Worm (Caenorhabditis elegans) whole organism, mixed stage, embryonic: Measurements from ENCODE around the gene F07H5.7.

ENCODE experiments used
- ceh-83 ChIP-seq: fragments of 200-800 bp; sonication (Bioruptor generic); optimal IDR thresholded peaks from 2 replicates; lab custom pipeline; 2018; ENCODE audit warnings: mild to moderate bottlenecking, missing genetic modification characterization, missing compliant biosample characterization
- elt-1 ChIP-seq: sonication (generic microtip); optimal IDR thresholded peaks from 2 replicates; lab custom pipeline; 2017; ENCODE audit warnings: missing genetic modification characterization, mild to moderate bottlenecking, missing compliant biosample characterization, antibody characterized with exemption, moderate library complexity, borderline replicate concordance; ENCODE audit not compliant: insufficient read depth
- lsy-2 ChIP-seq: fragments of 150-350 bp; optimal IDR thresholded peaks from 2 replicates; lab custom pipeline; 2014; ENCODE audit warnings: missing biosample characterization, missing genetic modification characterization
- nhr-76 ChIP-seq: sonication (generic microtip); optimal IDR thresholded peaks from 2 replicates; lab custom pipeline; 2017; ENCODE audit warnings: missing biosample characterization, missing genetic modification characterization
- pha-4 ChIP-seq: fragments of 150-350 bp; optimal IDR thresholded peaks from 2 replicates; lab custom pipeline; 2018; ENCODE audit warnings: missing biosample characterization, missing genetic modification reagents, missing genetic modification characterization
- snpc-4 ChIP-seq: fragments of 150-350 bp; optimal IDR thresholded peaks from 2 replicates; lab custom pipeline; 2014; ENCODE audit warnings: missing biosample characterization, missing genetic modification characterization
- unc-39 ChIP-seq: fragments of 150-350 bp; optimal IDR thresholded peaks from 2 replicates; lab custom pipeline; 2014; ENCODE audit warnings: missing biosample characterization, missing genetic modification characterization
- unc-62 ChIP-seq: fragments of 150-350 bp; optimal IDR thresholded peaks from 2 replicates; lab custom pipeline; 2014; ENCODE audit warnings: missing biosample characterization, missing genetic modification reagents, missing genetic modification characterization

DNA sequence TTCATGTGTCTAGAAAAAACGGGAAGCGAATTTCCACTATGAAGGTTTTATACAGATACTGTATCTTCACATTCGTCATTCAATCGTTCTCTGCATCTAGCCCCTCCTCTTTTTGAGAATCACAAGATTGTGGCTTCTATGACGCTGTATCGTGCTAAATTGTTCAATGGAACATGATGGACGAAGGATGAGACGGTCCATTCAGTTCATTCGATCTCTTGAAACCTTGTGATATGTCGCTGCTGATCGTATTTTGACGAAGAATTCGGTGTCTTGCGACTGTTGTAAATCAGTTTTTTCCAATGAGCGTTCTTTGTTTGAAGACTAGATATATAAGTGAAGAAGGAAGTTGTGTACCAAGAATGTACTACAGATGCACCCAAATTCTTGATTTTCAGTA, 19.7 kb upstream of the F07H5.7 start:
- TF ChIP-seq unc-62: no peak
- no peak for TF ChIP-seq nhr-76 (tag; lab: Kevin White, UChicago)
- no peak for TF ChIP-seq elt-1
- TF ChIP-seq ceh-83 (GFP tag; lab: Kevin White, UChicago): no peak
- TF ChIP-seq lsy-2 (tag; lab: Kevin White, UChicago): no peak
- TF ChIP-seq unc-39 (tag; lab: Kevin White, UChicago): no peak
- no peak for TF ChIP-seq pha-4 (tag; lab: Kevin White, UChicago)
- no peak for TF ChIP-seq snpc-4
